In genomic region chr3R:16316747-16317146, dm6 we compare ENCODE assay signal across 4 fruit fly cellular contexts.
TF ChIP-seq lines count a peak whose summit lies in the region.

No protein-coding gene starts in this region.

- TF ChIP-seq CTCF in whole organism, embryonic (GFP tag; optimal IDR thresholded peaks at IDR 0.05; lab: Kevin White, UChicago) = no peak

TF ChIP-seq in whole organism, embryonic, 481 proteins besides CTCF, POLR2A, EP300 and RAD21:
- TF ChIP-seq lbe (GFP tag; optimal IDR thresholded peaks at IDR 0.05; lab: Kevin White, UChicago) (peak; percentile 24), nom (GFP tag; optimal IDR thresholded peaks at IDR 0.05; lab: Kevin White, UChicago) (peak; percentile 7), CG13775 (GFP tag; optimal IDR thresholded peaks at IDR 0.05; lab: Kevin White, UChicago) (no peak)

TF ChIP-seq in whole organism, prepupa, 60 proteins besides CTCF, POLR2A, EP300 and RAD21 (continues in another document):
- TF ChIP-seq eg (GFP tag; IDR thresholded peaks at IDR 0.05; lab: Robert Waterston, UW) (no peak), net (GFP tag; optimal IDR thresholded peaks at IDR 0.05; lab: Kevin White, UChicago) (no peak), OdsH (GFP tag; optimal IDR thresholded peaks at IDR 0.05; lab: Kevin White, UChicago) (no peak), esn (GFP tag; optimal IDR thresholded peaks at IDR 0.05; lab: Kevin White, UChicago) (no peak), achi (GFP tag; optimal IDR thresholded peaks at IDR 0.05; lab: Kevin White, UChicago) (no peak), Lpt (GFP tag; optimal IDR thresholded peaks at IDR 0.05; lab: Kevin White, UChicago) (no peak), fd85E (GFP tag; optimal IDR thresholded peaks at IDR 0.05; lab: Kevin White, UChicago) (no peak), CG16779 (tag; optimal IDR thresholded peaks at IDR 0.05; lab: Kevin White, UChicago) (no peak), Sox15 (GFP tag; optimal IDR thresholded peaks at IDR 0.05; lab: Kevin White, UChicago) (no peak), Gug (GFP tag; IDR thresholded peaks at IDR 0.05; lab: Robert Waterston, UW) (no peak), CG3032 (tag; optimal IDR thresholded peaks at IDR 0.05; lab: Kevin White, UChicago) (no peak), ss (GFP tag; optimal IDR thresholded peaks at IDR 0.05; lab: Kevin White, UChicago) (peak; percentile 15 to 95), Blimp-1 (GFP tag; optimal IDR thresholded peaks at IDR 0.05; lab: Kevin White, UChicago) (no peak), CG8119 (GFP tag; IDR thresholded peaks at IDR 0.05; lab: Robert Waterston, UW) (no peak), cyc (GFP tag; optimal IDR thresholded peaks at IDR 0.05; lab: Kevin White, UChicago) (no peak), fd59A (GFP tag; optimal IDR thresholded peaks at IDR 0.05; lab: Kevin White, UChicago) (no peak), Sox14 (GFP tag; optimal IDR thresholded peaks at IDR 0.05; lab: Kevin White, UChicago) (no peak), CG4318 (GFP tag; optimal IDR thresholded peaks at IDR 0.05; lab: Kevin White, UChicago) (no peak), CG10669 (GFP tag; optimal IDR thresholded peaks at IDR 0.05; lab: Kevin White, UChicago) (no peak), CG34406 (GFP tag; optimal IDR thresholded peaks at IDR 0.05; lab: Kevin White, UChicago) (no peak), dac (GFP tag; optimal IDR thresholded peaks at IDR 0.05; lab: Kevin White, UChicago) (no peak), CG6276 (GFP tag; optimal IDR thresholded peaks at IDR 0.05; lab: Kevin White, UChicago) (no peak), fkh (GFP tag; optimal IDR thresholded peaks at IDR 0.05; lab: Kevin White, UChicago) (no peak), lz (GFP tag; optimal IDR thresholded peaks at IDR 0.05; lab: Kevin White, UChicago) (no peak), CG8319 (GFP tag; optimal IDR thresholded peaks at IDR 0.05; lab: Kevin White, UChicago) (no peak), svp (GFP tag; lab: Kevin White, UChicago) (no peak), topi (GFP tag; optimal IDR thresholded peaks at IDR 0.05; lab: Kevin White, UChicago) (no peak), vri (GFP tag; optimal IDR thresholded peaks at IDR 0.05; lab: Kevin White, UChicago) (no peak), salr (GFP tag; optimal IDR thresholded peaks at IDR 0.05; lab: Kevin White, UChicago) (no peak), CG11902 (GFP tag; optimal IDR thresholded peaks at IDR 0.05; lab: Kevin White, UChicago) (no peak), dsx (GFP tag; optimal IDR thresholded peaks at IDR 0.05; lab: Kevin White, UChicago; ENCODE audit: poor library complexity, severe bottlenecking) (peak; percentile 53)

TF ChIP-seq in whole organism, pupa, 21 proteins besides CTCF, POLR2A, EP300 and RAD21:
- TF ChIP-seq CG12605 (GFP tag; IDR thresholded peaks at IDR 0.05; lab: Robert Waterston, UW) = no peak
- TF ChIP-seq Pif1B (GFP tag; optimal IDR thresholded peaks at IDR 0.05; lab: Kevin White, UChicago) = no peak
- TF ChIP-seq CG15710 (tag; optimal IDR thresholded peaks at IDR 0.05; lab: Kevin White, UChicago) = no peak
- TF ChIP-seq Snoo (tag; optimal IDR thresholded peaks at IDR 0.05; lab: Kevin White, UChicago) = peak; percentile 15
- peak; percentile 54 for TF ChIP-seq CG13204 (GFP tag; optimal IDR thresholded peaks at IDR 0.05; lab: Kevin White, UChicago)
- TF ChIP-seq fd96Ca (GFP tag; IDR thresholded peaks at IDR 0.05; lab: Robert Waterston, UW) = no peak
- TF ChIP-seq CG32121 (GFP tag; IDR thresholded peaks at IDR 0.05; lab: Robert Waterston, UW) = no peak
- no peak for TF ChIP-seq rn (GFP tag; IDR thresholded peaks at IDR 0.05; lab: Robert Waterston, UW)
- TF ChIP-seq Pif1A (GFP tag; optimal IDR thresholded peaks at IDR 0.05; lab: Kevin White, UChicago) = peak; percentile 30
- no peak for TF ChIP-seq CG34367 (tag; optimal IDR thresholded peaks at IDR 0.05; lab: Kevin White, UChicago)
- TF ChIP-seq CG14655 (GFP tag; optimal IDR thresholded peaks at IDR 0.05; lab: Kevin White, UChicago) = no peak
- peak; percentile 15 for TF ChIP-seq gl (tag; optimal IDR thresholded peaks at IDR 0.05; lab: Kevin White, UChicago)
- peak; percentile 54; the same call in 2 of the 3 replicates for TF ChIP-seq CG4496 (GFP tag; IDR thresholded peaks at IDR 0.05; lab: Robert Waterston, UW)
- TF ChIP-seq Ets98B (GFP tag; IDR thresholded peaks at IDR 0.05; lab: Robert Waterston, UW) = no peak
- TF ChIP-seq CG8159 (tag; optimal IDR thresholded peaks at IDR 0.05; lab: Kevin White, UChicago) = no peak
- TF ChIP-seq CG17806 (tag; optimal IDR thresholded peaks at IDR 0.05; lab: Kevin White, UChicago) = no peak
- TF ChIP-seq D1 (tag; optimal IDR thresholded peaks at IDR 0.05; lab: Kevin White, UChicago) = no peak
- no peak for TF ChIP-seq CG8301 (tag; optimal IDR thresholded peaks at IDR 0.05; lab: Kevin White, UChicago)
- TF ChIP-seq CG10348 (GFP tag; IDR thresholded peaks at IDR 0.05; lab: Robert Waterston, UW) = no peak
- TF ChIP-seq CG9948 (tag; optimal IDR thresholded peaks at IDR 0.05; lab: Kevin White, UChicago) = no peak
- peak; percentile 80 for TF ChIP-seq EcR (GFP tag; optimal IDR thresholded peaks at IDR 0.05; lab: Kevin White, UChicago)

TF ChIP-seq in whole organism, wandering third instar larva, 38 proteins besides CTCF, POLR2A, EP300 and RAD21:
- TF ChIP-seq psq (GFP tag; optimal IDR thresholded peaks at IDR 0.05; lab: Kevin White, UChicago) (peak; percentile 46), dsf (GFP tag; optimal IDR thresholded peaks at IDR 0.05; lab: Kevin White, UChicago; ENCODE audit: borderline replicate concordance) (no peak), Vsx2 (GFP tag; optimal IDR thresholded peaks at IDR 0.05; lab: Kevin White, UChicago; ENCODE audit: partially characterized antibody) (peak; percentile 72), Mio (GFP tag; optimal IDR thresholded peaks at IDR 0.05; lab: Kevin White, UChicago) (no peak), dl (GFP tag; optimal IDR thresholded peaks at IDR 0.05; lab: Kevin White, UChicago; ENCODE audit: insufficient read depth in 1 of 2, partially characterized antibody in 2 of 2) (peak in 1 of 2 experiments; percentile 40), sage (GFP tag; optimal IDR thresholded peaks at IDR 0.05; lab: Kevin White, UChicago) (peak; percentile 19), fru (GFP tag; optimal IDR thresholded peaks at IDR 0.05; lab: Kevin White, UChicago) (peak; percentile 1), CrebA (GFP tag; optimal IDR thresholded peaks at IDR 0.05; lab: Kevin White, UChicago; ENCODE audit: borderline replicate concordance) (no peak), Rel (GFP tag; optimal IDR thresholded peaks at IDR 0.05; lab: Kevin White, UChicago) (peak; percentile 67), Rel (tag; optimal IDR thresholded peaks at IDR 0.05; lab: Kevin White, UChicago) (no peak), N (GFP tag; optimal IDR thresholded peaks at IDR 0.05; lab: Kevin White, UChicago) (no peak), Sp1 (GFP tag; optimal IDR thresholded peaks at IDR 0.05; lab: Kevin White, UChicago) (peak; percentile 19)

Comparison
In these comparisons a context has a peak if more than half of its experiments do, and no peak if none do; other contexts are left out.
1. Of the 7 proteins assayed by ChIP-seq in both whole organism, embryonic and whole organism, prepupa: peak only in whole organism, embryonic: none; only in whole organism, prepupa: CG6854; in both: none; in neither: 6.